Fruit fly (Drosophila melanogaster) whole organism, embryonic: ENCODE measurements around the gene VhaAC45RP.

Source experiments
- Adf1 ChIP-seq: fragments of 200-800 bp; sonication (Bioruptor generic); IDR thresholded peaks from 2 replicates; pipeline ENCODE4 v1.3.6; 2022; ENCODE audit warnings: missing biosample characterization, missing genetic modification characterization
- CG10209 ChIP-seq: fragments of 200-800 bp; sonication (Bioruptor generic); optimal IDR thresholded peaks from 3 replicates; lab custom pipeline; 2017; ENCODE audit warnings: missing biosample characterization, mild to moderate bottlenecking, missing genetic modification characterization, missing genetic modification reagents
- CG11456 ChIP-seq: fragments of 200-800 bp; sonication (Bioruptor generic); IDR thresholded peaks from 3 replicates; pipeline ENCODE4 v1.3.6; 2022; ENCODE audit warnings: missing biosample characterization, missing genetic modification characterization
- CG12236 ChIP-seq: fragments of 200-800 bp; sonication (Bioruptor generic); optimal IDR thresholded peaks from 2 replicates; lab custom pipeline; 2016; ENCODE audit warnings: missing biosample characterization, missing genetic modification characterization
- CG12769 ChIP-seq: fragments of 200-800 bp; sonication (Bioruptor generic); optimal IDR thresholded peaks from 2 replicates; lab custom pipeline; 2019; ENCODE audit warnings: missing biosample characterization, mild to moderate bottlenecking, missing genetic modification characterization, moderate library complexity
- CG13894 ChIP-seq: fragments of 200-800 bp; sonication (Bioruptor generic); optimal IDR thresholded peaks from 3 replicates; lab custom pipeline; 2018; ENCODE audit warnings: missing biosample characterization, mild to moderate bottlenecking, missing genetic modification characterization, moderate library complexity
- CG17802 ChIP-seq: fragments of 200-800 bp; sonication (Bioruptor generic); optimal IDR thresholded peaks from 2 replicates; lab custom pipeline; 2018; ENCODE audit warnings: missing biosample characterization, mild to moderate bottlenecking, missing genetic modification characterization, moderate library complexity
- CG18011 ChIP-seq: fragments of 200-800 bp; sonication (Bioruptor generic); optimal IDR thresholded peaks from 2 replicates; lab custom pipeline; 2017; ENCODE audit warnings: missing biosample characterization, missing genetic modification characterization, mild to moderate bottlenecking, moderate library complexity, missing genotype
- CG2120 ChIP-seq: fragments of 200-800 bp; sonication (Bioruptor generic); optimal IDR thresholded peaks from 3 replicates; lab custom pipeline; 2016; ENCODE audit warnings: missing biosample characterization, missing genetic modification characterization
- CG2129 ChIP-seq: fragments of 200-800 bp; sonication (Bioruptor generic); IDR thresholded peaks from 2 replicates; pipeline ENCODE4 v1.3.6; 2022; ENCODE audit warnings: missing biosample characterization, missing genetic modification characterization; ENCODE audit not compliant: partially characterized antibody
- CG43689 ChIP-seq: fragments of 200-800 bp; sonication (Bioruptor generic); IDR thresholded peaks from 2 replicates; pipeline ENCODE4 v1.3.6; 2022; ENCODE audit warnings: missing biosample characterization, missing genetic modification characterization
- CG6683 ChIP-seq: fragments of 200-800 bp; sonication (Bioruptor generic); optimal IDR thresholded peaks from 2 replicates; lab custom pipeline; 2017; ENCODE audit warnings: missing biosample characterization, mild to moderate bottlenecking, missing genetic modification characterization, missing genetic modification reagents
- CG8290 ChIP-seq, 3 experiments: fragments of 200-800 bp; sonication (Bioruptor generic); optimal IDR thresholded peaks; 2 replicates each; lab custom pipeline; 2016 to 2019; ENCODE audit warnings: missing biosample characterization in 3 of 3, missing genetic modification characterization in 3 of 3, mild to moderate bottlenecking in 2 of 3, moderate library complexity in 1 of 3
- CG8359 ChIP-seq: fragments of 200-800 bp; sonication (Bioruptor generic); optimal IDR thresholded peaks from 2 replicates; lab custom pipeline; 2017; ENCODE audit warnings: missing biosample characterization, mild to moderate bottlenecking, missing genetic modification characterization, borderline replicate concordance
- CG9215 ChIP-seq: fragments of 200-800 bp; sonication (Bioruptor generic); IDR thresholded peaks from 2 replicates; pipeline ENCODE4 v1.3.6; 2022; ENCODE audit warnings: missing biosample characterization, missing genetic modification characterization
- CkIIα-i1 ChIP-seq: fragments of 200-800 bp; sonication (Bioruptor generic); IDR thresholded peaks from 2 replicates; pipeline ENCODE4 v1.3.6; 2022; ENCODE audit warnings: missing biosample characterization, missing genetic modification characterization
- CrebB ChIP-seq: fragments of 200-800 bp; sonication (Bioruptor generic); optimal IDR thresholded peaks from 3 replicates; lab custom pipeline; 2018; ENCODE audit warnings: missing biosample characterization, mild to moderate bottlenecking, missing genetic modification characterization
- D19A ChIP-seq: fragments of 200-800 bp; optimal IDR thresholded peaks from 3 replicates; lab custom pipeline; 2019; ENCODE audit warnings: missing biosample characterization, mild to moderate bottlenecking, missing genetic modification characterization, moderate library complexity
- Dek ChIP-seq: fragments of 200-800 bp; sonication (Bioruptor generic); optimal IDR thresholded peaks from 3 replicates; lab custom pipeline; 2019; ENCODE audit warnings: missing biosample characterization, mild to moderate bottlenecking, missing genetic modification characterization, moderate library complexity
- Hr3 ChIP-seq: fragments of 200-800 bp; sonication (Bioruptor generic); optimal IDR thresholded peaks from 3 replicates; lab custom pipeline; 2016; ENCODE audit warnings: missing biosample characterization, missing genetic modification characterization
- Nf-YA ChIP-seq: fragments of 200-800 bp; sonication (Bioruptor generic); IDR thresholded peaks from 2 replicates; pipeline ENCODE4 v1.3.6; 2022; ENCODE audit warnings: missing biosample characterization, missing genetic modification characterization
- Oli ChIP-seq: fragments of 200-800 bp; sonication (Bioruptor generic); optimal IDR thresholded peaks from 2 replicates; lab custom pipeline; 2018; ENCODE audit warnings: missing biosample characterization, mild to moderate bottlenecking, missing genetic modification characterization, moderate library complexity
- PHDP ChIP-seq: fragments of 200-800 bp; sonication (Bioruptor generic); optimal IDR thresholded peaks from 3 replicates; lab custom pipeline; 2018; ENCODE audit warnings: missing biosample characterization, mild to moderate bottlenecking, missing genetic modification characterization, moderate library complexity
- Six4 ChIP-seq: fragments of 200-800 bp; sonication (Bioruptor generic); optimal IDR thresholded peaks from 2 replicates; lab custom pipeline; 2016; ENCODE audit warnings: missing biosample characterization, missing genetic modification characterization
- Ssrp ChIP-seq: fragments of 200-800 bp; sonication (Bioruptor generic); optimal IDR thresholded peaks from 2 replicates; lab custom pipeline; 2018; ENCODE audit warnings: missing biosample characterization, mild to moderate bottlenecking, missing genetic modification characterization, moderate library complexity
- Taf1 ChIP-seq: fragments of 200-800 bp; sonication (Bioruptor generic); IDR thresholded peaks from 2 replicates; pipeline ENCODE4 v1.3.6; 2022; ENCODE audit warnings: missing biosample characterization, missing genetic modification characterization
- Trl ChIP-seq, 3 experiments: fragments of >200 bp in 2 of 3; fragments of 200-800 bp in 1 of 3; sonication (Bioruptor generic) in 1 of 3; optimal IDR thresholded peaks; 2 replicates in 1 of 3; 3 replicates in 2 of 3; lab custom pipeline; 2016 to 2017; ENCODE audit warnings: missing biosample characterization in 1 of 3, missing genetic modification characterization in 1 of 3
- Xbp1 ChIP-seq: fragments of 200-800 bp; sonication (Bioruptor generic); optimal IDR thresholded peaks from 3 replicates; lab custom pipeline; 2016; ENCODE audit warnings: missing biosample characterization, mild to moderate bottlenecking, missing genetic modification characterization
- abd-A ChIP-seq: fragments of 200-800 bp; sonication (Bioruptor generic); optimal IDR thresholded peaks from 3 replicates; lab custom pipeline; 2019; ENCODE audit warnings: missing biosample characterization, mild to moderate bottlenecking, missing genetic modification characterization, moderate library complexity
- bab2 ChIP-seq: fragments of 200-800 bp; sonication (Bioruptor generic); optimal IDR thresholded peaks from 2 replicates; lab custom pipeline; 2016; ENCODE audit warnings: missing biosample characterization, missing genetic modification characterization
- bbx ChIP-seq: fragments of 200-800 bp; sonication (Bioruptor generic); IDR thresholded peaks from 2 replicates; pipeline ENCODE4 v1.3.6; 2022; ENCODE audit warnings: missing biosample characterization, missing genetic modification characterization; ENCODE audit not compliant: partially characterized antibody
- corto ChIP-seq: fragments of 200-800 bp; sonication (Bioruptor generic); optimal IDR thresholded peaks from 2 replicates; lab custom pipeline; 2016; ENCODE audit warnings: missing biosample characterization, mild to moderate bottlenecking, missing genetic modification characterization, moderate library complexity
- crc ChIP-seq: fragments of 200-800 bp; sonication (Bioruptor generic); optimal IDR thresholded peaks from 2 replicates; lab custom pipeline; 2016; ENCODE audit warnings: missing biosample characterization, missing genetic modification characterization
- crp ChIP-seq, 2 experiments: fragments of 200-800 bp; sonication (Bioruptor generic); optimal IDR thresholded peaks; 2 replicates in 1 of 2; 3 replicates in 1 of 2; lab custom pipeline; 2017; ENCODE audit warnings: missing biosample characterization in 2 of 2, missing genetic modification characterization in 2 of 2, mild to moderate bottlenecking in 1 of 2, moderate library complexity in 1 of 2
- eyg ChIP-seq: fragments of 200-800 bp; sonication (Bioruptor generic); optimal IDR thresholded peaks from 3 replicates; lab custom pipeline; 2016; ENCODE audit warnings: missing biosample characterization, missing genetic modification characterization
- grau ChIP-seq: fragments of 200-800 bp; optimal IDR thresholded peaks from 3 replicates; lab custom pipeline; 2019; ENCODE audit warnings: missing biosample characterization, mild to moderate bottlenecking, missing genetic modification characterization, moderate library complexity
- h ChIP-seq: fragments of >200 bp; optimal IDR thresholded peaks from 2 replicates; lab custom pipeline; 2017
- lbe ChIP-seq: fragments of 200-800 bp; sonication (Bioruptor generic); optimal IDR thresholded peaks from 2 replicates; lab custom pipeline; 2016; ENCODE audit warnings: missing biosample characterization, mild to moderate bottlenecking, missing genetic modification characterization
- lola ChIP-seq, 3 experiments: fragments of >200 bp in 2 of 3; fragments of 200-800 bp in 1 of 3; sonication (Bioruptor generic) in 1 of 3; optimal IDR thresholded peaks; 2 replicates each; lab custom pipeline; 2017 to 2019; ENCODE audit warnings: missing biosample characterization in 3 of 3, missing genetic modification characterization in 3 of 3, mild to moderate bottlenecking in 1 of 3, moderate library complexity in 1 of 3
- mam ChIP-seq: fragments of 200-800 bp; sonication (Bioruptor generic); optimal IDR thresholded peaks from 3 replicates; lab custom pipeline; 2016; ENCODE audit warnings: missing biosample characterization, missing genetic modification characterization
- nmo ChIP-seq: fragments of 200-800 bp; sonication (Bioruptor generic); optimal IDR thresholded peaks from 2 replicates; lab custom pipeline; 2018; ENCODE audit warnings: missing biosample characterization, mild to moderate bottlenecking, missing genetic modification characterization, moderate library complexity
- peb ChIP-seq: fragments of 200-800 bp; sonication (Bioruptor generic); IDR thresholded peaks from 2 replicates; pipeline ENCODE4 v1.3.6; 2022; ENCODE audit warnings: missing biosample characterization, missing genetic modification characterization
- pho ChIP-seq: fragments of 200-800 bp; sonication (Bioruptor generic); optimal IDR thresholded peaks from 2 replicates; lab custom pipeline; 2016; ENCODE audit warnings: missing biosample characterization, missing genetic modification characterization
- salm ChIP-seq: fragments of 200-800 bp; sonication (Bioruptor generic); optimal IDR thresholded peaks from 2 replicates; lab custom pipeline; 2018; ENCODE audit warnings: missing biosample characterization, mild to moderate bottlenecking, missing genetic modification characterization
- stc ChIP-seq: fragments of 200-800 bp; sonication (Bioruptor generic); IDR thresholded peaks from 2 replicates; pipeline ENCODE4 v1.3.6; 2022; ENCODE audit warnings: missing biosample characterization, missing genetic modification characterization
- tio ChIP-seq: fragments of 200-800 bp; sonication (Bioruptor generic); optimal IDR thresholded peaks from 2 replicates; lab custom pipeline; 2017; ENCODE audit warnings: missing biosample characterization, missing genetic modification characterization, inconsistent platforms
- zen2 ChIP-seq: fragments of 200-800 bp; sonication (Bioruptor generic); IDR thresholded peaks from 3 replicates; pipeline ENCODE4 v1.3.6; 2022; ENCODE audit warnings: missing biosample characterization, missing genetic modification characterization; ENCODE audit not compliant: partially characterized antibody

The VhaAC45RP gene

dm6 chr3R:30191047-30191446 lies 24.8 kb upstream of the VhaAC45RP start, which contains the start of gene CG9747 (continued):
- TF ChIP-seq CG12769 (tag; lab: Kevin White, UChicago) (peak; percentile 82), peb (GFP tag; lab: Robert Waterston, UW) (no peak), abd-A (peak; percentile 58)

dm6 chr3R:30189836-30190235 lies 23.6 kb upstream of the VhaAC45RP start:
- TF ChIP-seq corto (GFP tag; lab: Kevin White, UChicago) (no peak), Hr3 (GFP tag; lab: Kevin White, UChicago) (peak; percentile 53), h (no peak), CG9215 (peak; percentile 63; the same call in 1 of the 2 replicates), D19A (tag; lab: Kevin White, UChicago) (peak; percentile 55), crp (GFP tag; optimal IDR thresholded peaks at IDR 0.05; lab: Kevin White, UChicago) (peak in 1 of 2 experiments; percentile 8), Six4 (peak; percentile 41), Taf1 (GFP tag; lab: Robert Waterston, UW) (peak; percentile 65), CG8359 (GFP tag; lab: Kevin White, UChicago) (peak; percentile 58), bab2 (peak; percentile 34), CG10209 (peak; percentile 64), Dek (peak; percentile 60), stc (GFP tag; lab: Robert Waterston, UW) (peak; percentile 67), CG6683 (GFP tag; lab: Kevin White, UChicago) (peak; percentile 28), Ssrp (tag; lab: Kevin White, UChicago) (peak; percentile 75), CG11456 (GFP tag; lab: Robert Waterston, UW) (peak; percentile 69; the same call in 2 of the 3 replicates), Trl (optimal IDR thresholded peaks at IDR 0.05; lab: Kevin White, UChicago) (no peak), Trl (GFP tag; optimal IDR thresholded peaks at IDR 0.05; lab: Kevin White, UChicago) (peak; percentile 33), lola (GFP tag; optimal IDR thresholded peaks at IDR 0.05; lab: Kevin White, UChicago) (peak in 1 of 3 experiments; percentile 43), CkIIα-i1 (GFP tag; lab: Robert Waterston, UW) (0 out of 2 replicates have a peak, but pooled peaks have one; percentile 13), Nf-YA (peak; percentile 70), CG17802 (peak; percentile 33), salm (tag; lab: Kevin White, UChicago) (peak; percentile 48), nmo (GFP tag; lab: Kevin White, UChicago) (peak; percentile 80), CG12236 (GFP tag; lab: Kevin White, UChicago) (peak; percentile 22), PHDP (peak; percentile 68), CG13894 (tag; lab: Kevin White, UChicago) (no peak), pho (GFP tag; lab: Kevin White, UChicago) (no peak), eyg (GFP tag; lab: Kevin White, UChicago) (no peak), CG18011 (GFP tag; lab: Kevin White, UChicago) (peak; percentile 17), Xbp1 (GFP tag; lab: Kevin White, UChicago) (peak; percentile 76), Adf1 (GFP tag; lab: Robert Waterston, UW) (no peak), CG8290 (GFP tag; optimal IDR thresholded peaks at IDR 0.05; lab: Kevin White, UChicago) (no peak), CG8290 (tag; optimal IDR thresholded peaks at IDR 0.05; lab: Kevin White, UChicago) (peak in 1 of 2 experiments; percentile 82), CG43689 (GFP tag; lab: Robert Waterston, UW) (peak; percentile 58), lbe (GFP tag; lab: Kevin White, UChicago) (no peak), CrebB (tag; lab: Kevin White, UChicago) (peak; percentile 15), tio (GFP tag; lab: Kevin White, UChicago) (peak; percentile 65), crc (peak; percentile 40), bbx (no peak), zen2 (GFP tag; lab: Robert Waterston, UW) (no peak), grau (tag; lab: Kevin White, UChicago) (peak; percentile 67), Oli (tag; lab: Kevin White, UChicago) (peak; percentile 81), CG2129 (no peak), CG2120 (GFP tag; lab: Kevin White, UChicago) (peak; percentile 62), mam (GFP tag; lab: Kevin White, UChicago) (peak; percentile 20)
